Fruit fly (Drosophila melanogaster): ENCODE data around the gene fy.
A peak's percentile ranks its signal among the peaks of the same experiment; 100 is the strongest.

The fy gene

DNA sequence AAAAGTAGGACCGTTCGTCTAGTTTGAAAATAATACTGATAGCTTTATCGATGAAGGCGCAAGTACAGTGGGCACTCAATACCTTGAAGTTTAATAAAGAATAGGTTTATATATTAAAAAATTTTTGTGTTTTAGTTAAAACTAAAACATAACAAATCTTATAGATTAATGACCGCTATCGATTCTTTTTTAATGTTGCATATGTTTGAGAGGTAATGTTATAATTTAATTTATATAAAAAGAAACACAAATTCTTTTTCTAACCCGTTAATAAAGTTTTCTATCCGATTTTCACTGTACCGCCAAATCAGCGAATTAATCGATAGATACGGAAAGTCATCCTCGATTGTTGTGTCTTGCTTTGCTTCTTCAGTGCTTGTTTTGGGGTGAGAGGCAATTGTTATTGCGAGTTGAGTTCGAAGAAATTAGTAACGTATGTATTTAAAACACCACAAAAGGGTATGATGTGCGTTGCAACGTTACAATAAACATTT lies 18.9 kb downstream of the fy start, which contains the start of the genes Dad1 and CG13384 (continued):
- TF ChIP-seq CG14441 (GFP tag; IDR thresholded peaks at IDR 0.05) (peak; percentile 87), CG18262 (tag; optimal IDR thresholded peaks at IDR 0.05) (peak; percentile 94), CrebB (tag; optimal IDR thresholded peaks at IDR 0.05) (peak; percentile 83), crc (GFP tag; optimal IDR thresholded peaks at IDR 0.05) (no peak), Chrac-16 (GFP tag; optimal IDR thresholded peaks at IDR 0.05) (peak; percentile 91), CG10267 (tag; optimal IDR thresholded peaks at IDR 0.05) (peak; percentile 92), CG7987 (GFP tag; optimal IDR thresholded peaks at IDR 0.05) (peak; percentile 40), CG10979 (tag; optimal IDR thresholded peaks at IDR 0.05) (peak; percentile 90), CG2129 (GFP tag; IDR thresholded peaks at IDR 0.05; ENCODE audit: partially characterized antibody) (peak; percentile 13; the same call in 1 of the 2 replicates), gcm (GFP tag; optimal IDR thresholded peaks at IDR 0.05) (peak; percentile 93), CTCF (GFP tag; optimal IDR thresholded peaks at IDR 0.05) (no peak), nerfin-2 (GFP tag; IDR thresholded peaks at IDR 0.05; ENCODE audit: partially characterized antibody) (no peak), Fer3 (tag; optimal IDR thresholded peaks at IDR 0.05) (peak; percentile 95), CG4360 (GFP tag; IDR thresholded peaks at IDR 0.05) (0 out of 2 replicates have a peak, but pooled peaks have one; percentile 42), kah (GFP tag; optimal IDR thresholded peaks at IDR 0.05) (peak; percentile 79), scrt (GFP tag; optimal IDR thresholded peaks at IDR 0.05) (peak; percentile 85), CG14050 (GFP tag; IDR thresholded peaks at IDR 0.05) (peak; percentile 79), CG9876 (GFP tag; optimal IDR thresholded peaks at IDR 0.05) (peak; percentile 1), CG12219 (GFP tag; optimal IDR thresholded peaks at IDR 0.05) (peak; percentile 57), CG1792 (GFP tag; optimal IDR thresholded peaks at IDR 0.05) (no peak), Optix (GFP tag; IDR thresholded peaks at IDR 0.05) (no peak), trem (tag; optimal IDR thresholded peaks at IDR 0.05) (peak; percentile 93), CG2120 (GFP tag; optimal IDR thresholded peaks at IDR 0.05) (peak; percentile 95), CG15269 (tag; optimal IDR thresholded peaks at IDR 0.05) (peak; percentile 96), usp (GFP tag; optimal IDR thresholded peaks at IDR 0.05) (no peak), CG30403 (GFP tag; optimal IDR thresholded peaks at IDR 0.05) (peak; percentile 96), grn (GFP tag; optimal IDR thresholded peaks at IDR 0.05) (peak; percentile 46), hbn (GFP tag; IDR thresholded peaks at IDR 0.05; ENCODE audit: partially characterized antibody) (no peak; the same call in 1 of the 2 replicates), TFAM (GFP tag; optimal IDR thresholded peaks at IDR 0.05) (no peak), Atf-2 (GFP tag; optimal IDR thresholded peaks at IDR 0.05) (peak; percentile 21), pan (optimal IDR thresholded peaks at IDR 0.05) (no peak), pan (GFP tag; optimal IDR thresholded peaks at IDR 0.05 in 1 of 2, IDR thresholded peaks at IDR 0.05 in 1 of 2) (peak in 1 of 2 experiments; percentile 93), onecut (GFP tag; IDR thresholded peaks at IDR 0.05) (peak; percentile 71), ewg (GFP tag; optimal IDR thresholded peaks at IDR 0.05) (peak; percentile 70), MESR4 (GFP tag; optimal IDR thresholded peaks at IDR 0.05) (no peak), chinmo (GFP tag; IDR thresholded peaks at IDR 0.05; ENCODE audit: partially characterized antibody) (no peak), D19A (tag; optimal IDR thresholded peaks at IDR 0.05) (peak; percentile 81), CG13775 (GFP tag; optimal IDR thresholded peaks at IDR 0.05) (peak; percentile 93), pho (GFP tag; optimal IDR thresholded peaks at IDR 0.05) (peak; percentile 81), wor (GFP tag; IDR thresholded peaks at IDR 0.05) (peak; percentile 62), tup (GFP tag; optimal IDR thresholded peaks at IDR 0.05) (peak; percentile 45), pros (GFP tag; optimal IDR thresholded peaks at IDR 0.05) (peak; percentile 78), psq (GFP tag; optimal IDR thresholded peaks at IDR 0.05) (peak; percentile 84), Hr78 (GFP tag; optimal IDR thresholded peaks at IDR 0.05) (peak in 1 of 2 experiments; percentile 37), lmd (GFP tag; IDR thresholded peaks at IDR 0.05) (peak; percentile 93), ci (GFP tag; IDR thresholded peaks at IDR 0.05) (0 out of 3 replicates have a peak, but pooled peaks have one; percentile 48), wdn (GFP tag; IDR thresholded peaks at IDR 0.05) (peak; percentile 86), CG14710 (tag; optimal IDR thresholded peaks at IDR 0.05) (peak; percentile 96), CG9932 (GFP tag; IDR thresholded peaks at IDR 0.05) (peak; percentile 97), fd3F (GFP tag; optimal IDR thresholded peaks at IDR 0.05) (peak; percentile 92)
